Fruit fly (Drosophila melanogaster): ENCODE results near the gene CG15306.

CG15306 gene

dm6 chrX:10331718-10332117 lies at the start of gene CG15306:
Gene CG15306, minus strand, starts transcription at chrX:10331818.
- TF ChIP-seq EcR (GFP tag; optimal IDR thresholded peaks at IDR 0.05) (no peak), Dll (optimal IDR thresholded peaks at IDR 0.05) (no peak), usp (GFP tag; optimal IDR thresholded peaks at IDR 0.05) (no peak), pan (optimal IDR thresholded peaks at IDR 0.05) (no peak), psq (optimal IDR thresholded peaks at IDR 0.05) (no peak), CG8478 (optimal IDR thresholded peaks at IDR 0.05) (no peak)

dm6 chrX:10381252-10381651 lies 49.6 kb upstream of the CG15306 start, which contains the start of gene CG32681:
Gene CG32681, minus strand, starts transcription at chrX:10381352.
- TF ChIP-seq usp (GFP tag; optimal IDR thresholded peaks at IDR 0.05), result no peak
- TF ChIP-seq psq (optimal IDR thresholded peaks at IDR 0.05), result no peak
- no peak for TF ChIP-seq CG8478 (optimal IDR thresholded peaks at IDR 0.05)
- TF ChIP-seq EcR (GFP tag; optimal IDR thresholded peaks at IDR 0.05), result no peak
- no peak for TF ChIP-seq Dll (optimal IDR thresholded peaks at IDR 0.05)
- no peak for TF ChIP-seq pan (optimal IDR thresholded peaks at IDR 0.05)

dm6 chrX:10375216-10375615 lies 43.6 kb upstream of the CG15306 start, which contains the start of the genes CG32686 and CG2898:
Gene CG32686, minus strand, starts transcription at chrX:10375316.
Gene CG2898, plus strand, starts transcription at chrX:10375374.
- no peak for TF ChIP-seq pan (optimal IDR thresholded peaks at IDR 0.05)

DNA sequence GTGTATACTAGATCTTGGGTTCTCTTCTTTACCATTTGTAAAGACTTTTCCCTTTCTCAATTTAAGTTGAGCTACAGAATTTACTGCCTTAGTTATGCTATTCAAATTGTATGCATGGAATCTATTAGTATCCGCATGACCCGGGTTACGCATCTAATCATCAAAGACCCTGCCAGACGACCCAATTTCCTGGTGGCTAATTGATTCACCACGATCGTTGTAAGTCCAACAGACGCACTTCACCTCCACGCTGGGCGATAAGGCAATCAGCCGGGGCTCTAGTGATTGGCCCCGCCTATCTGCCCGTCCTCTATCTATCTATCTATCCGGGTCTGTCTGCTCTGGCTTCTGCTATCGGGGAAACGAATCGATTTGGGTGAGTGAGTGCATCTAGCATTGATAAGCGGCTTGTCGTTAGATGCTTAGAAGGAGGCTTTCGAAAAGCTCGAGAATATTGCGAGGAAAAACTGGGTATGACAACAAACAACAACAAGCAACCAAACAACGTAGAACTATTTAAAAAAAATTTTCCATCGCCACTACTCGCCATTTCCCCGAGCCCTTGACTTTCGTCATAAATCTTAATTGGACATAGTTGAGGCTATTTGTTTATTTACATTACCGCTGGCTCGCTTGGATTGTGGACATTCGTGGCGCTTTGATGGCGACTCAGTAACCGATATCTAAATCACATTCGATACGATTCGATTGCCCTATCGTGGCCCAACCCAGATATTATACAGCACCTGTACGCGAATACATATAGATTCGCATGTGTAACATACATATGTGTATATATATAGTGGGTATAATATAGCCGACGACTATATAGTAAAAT lies 38.8 kb upstream of the CG15306 start:
- TF ChIP-seq EcR (GFP tag; optimal IDR thresholded peaks at IDR 0.05) (no peak), CG8478 (optimal IDR thresholded peaks at IDR 0.05) (no peak), usp (GFP tag; optimal IDR thresholded peaks at IDR 0.05) (no peak), pan (optimal IDR thresholded peaks at IDR 0.05) (no peak), psq (optimal IDR thresholded peaks at IDR 0.05) (no peak), Dll (optimal IDR thresholded peaks at IDR 0.05) (no peak)

DNA sequence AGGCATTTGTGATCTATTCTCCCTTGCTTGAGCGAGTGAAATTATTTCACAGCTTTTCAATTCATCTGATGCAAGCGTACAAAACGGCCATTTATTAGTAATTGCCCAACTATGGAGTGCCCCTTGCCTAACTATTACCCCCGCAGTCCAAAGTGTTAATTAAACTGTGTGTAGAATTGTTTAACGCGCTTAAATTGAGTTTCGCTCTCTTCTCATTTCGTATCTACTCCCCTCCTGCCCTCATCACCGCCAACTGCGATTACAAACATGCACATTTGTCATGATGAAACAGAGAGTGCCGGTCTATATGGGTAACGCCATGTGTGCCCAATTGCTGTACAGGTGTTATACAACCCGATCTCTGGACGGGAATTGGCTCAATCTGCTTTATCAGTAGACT lies 38.1 kb upstream of the CG15306 start:
- TF ChIP-seq EcR (GFP tag; optimal IDR thresholded peaks at IDR 0.05) (no peak), Dll (optimal IDR thresholded peaks at IDR 0.05) (no peak), psq (optimal IDR thresholded peaks at IDR 0.05) (no peak), pan (optimal IDR thresholded peaks at IDR 0.05) (no peak), usp (GFP tag; optimal IDR thresholded peaks at IDR 0.05) (no peak), CG8478 (optimal IDR thresholded peaks at IDR 0.05) (no peak)

DNA sequence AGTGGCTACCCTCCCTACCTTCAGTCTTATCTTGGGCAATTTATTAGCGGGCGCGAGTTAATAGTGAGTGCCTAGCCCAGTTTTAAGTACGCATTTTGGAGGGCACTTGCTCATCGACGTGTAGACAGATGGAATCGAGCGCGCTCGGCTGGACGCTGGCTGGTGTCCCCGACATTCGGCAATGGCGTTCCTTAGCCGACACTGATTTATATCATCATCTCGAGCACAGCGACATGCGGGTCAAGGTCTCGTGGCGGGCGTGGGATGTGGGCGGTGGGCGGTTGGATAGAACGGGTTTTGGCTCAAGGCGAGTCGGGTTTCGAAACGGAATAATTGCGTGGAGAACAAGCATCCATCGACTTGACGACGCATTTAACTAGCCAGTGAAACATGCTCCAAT lies 37.7 kb upstream of the CG15306 start:
- TF ChIP-seq EcR (GFP tag; optimal IDR thresholded peaks at IDR 0.05), result no peak
- no peak for TF ChIP-seq usp (GFP tag; optimal IDR thresholded peaks at IDR 0.05)
- TF ChIP-seq CG8478 (optimal IDR thresholded peaks at IDR 0.05), result no peak
- no peak for TF ChIP-seq psq (optimal IDR thresholded peaks at IDR 0.05)
- TF ChIP-seq pan (optimal IDR thresholded peaks at IDR 0.05), result no peak
- TF ChIP-seq Dll (optimal IDR thresholded peaks at IDR 0.05), result no peak

- TF ChIP-seq CG8478 (optimal IDR thresholded peaks at IDR 0.05) (no peak), psq (optimal IDR thresholded peaks at IDR 0.05) (no peak), Dll (optimal IDR thresholded peaks at IDR 0.05) (no peak), EcR (GFP tag; optimal IDR thresholded peaks at IDR 0.05) (no peak), pan (optimal IDR thresholded peaks at IDR 0.05) (no peak), usp (GFP tag; optimal IDR thresholded peaks at IDR 0.05) (no peak)
These were observed 36.2 kb upstream of the CG15306 start, which contains the start of gene CG17841 for dm6 chrX:10367801-10368203. Gene CG17841, plus strand, starts transcription at chrX:10368052.

DNA sequence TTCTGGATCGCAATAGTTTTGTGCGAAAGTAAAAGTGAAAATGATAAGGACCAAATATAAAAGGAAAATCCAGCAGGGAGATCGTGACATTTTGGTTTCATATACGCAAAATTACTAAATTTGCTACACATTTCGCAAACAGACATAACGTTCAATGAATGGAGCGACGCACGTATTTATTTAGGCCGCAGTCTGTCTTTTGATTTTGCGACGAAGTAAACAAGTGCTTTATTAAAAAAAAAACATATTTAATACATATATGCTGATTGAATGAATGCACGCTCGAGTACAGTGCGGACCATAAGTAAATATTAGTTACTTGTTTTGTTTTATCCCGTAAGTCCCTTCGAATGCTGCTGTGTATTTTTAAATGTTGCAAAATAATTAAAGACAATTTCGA lies 35.8 kb upstream of the CG15306 start, which contains the start of gene CG32679:
Gene CG32679 (minus strand): TSS at position 101 of the 400 bp plus-strand sequence.
- TF ChIP-seq CG8478 (optimal IDR thresholded peaks at IDR 0.05) (no peak), EcR (GFP tag; optimal IDR thresholded peaks at IDR 0.05) (no peak), Dll (optimal IDR thresholded peaks at IDR 0.05) (no peak), pan (optimal IDR thresholded peaks at IDR 0.05) (no peak), psq (optimal IDR thresholded peaks at IDR 0.05) (no peak), usp (GFP tag; optimal IDR thresholded peaks at IDR 0.05) (no peak)

- TF ChIP-seq psq (optimal IDR thresholded peaks at IDR 0.05) (no peak), usp (GFP tag; optimal IDR thresholded peaks at IDR 0.05) (no peak), CG8478 (optimal IDR thresholded peaks at IDR 0.05) (no peak), Dll (optimal IDR thresholded peaks at IDR 0.05) (no peak), EcR (GFP tag; optimal IDR thresholded peaks at IDR 0.05) (no peak), pan (optimal IDR thresholded peaks at IDR 0.05) (no peak)
These were observed 34.3 kb upstream of the CG15306 start for dm6 chrX:10365748-10366415.

DNA sequence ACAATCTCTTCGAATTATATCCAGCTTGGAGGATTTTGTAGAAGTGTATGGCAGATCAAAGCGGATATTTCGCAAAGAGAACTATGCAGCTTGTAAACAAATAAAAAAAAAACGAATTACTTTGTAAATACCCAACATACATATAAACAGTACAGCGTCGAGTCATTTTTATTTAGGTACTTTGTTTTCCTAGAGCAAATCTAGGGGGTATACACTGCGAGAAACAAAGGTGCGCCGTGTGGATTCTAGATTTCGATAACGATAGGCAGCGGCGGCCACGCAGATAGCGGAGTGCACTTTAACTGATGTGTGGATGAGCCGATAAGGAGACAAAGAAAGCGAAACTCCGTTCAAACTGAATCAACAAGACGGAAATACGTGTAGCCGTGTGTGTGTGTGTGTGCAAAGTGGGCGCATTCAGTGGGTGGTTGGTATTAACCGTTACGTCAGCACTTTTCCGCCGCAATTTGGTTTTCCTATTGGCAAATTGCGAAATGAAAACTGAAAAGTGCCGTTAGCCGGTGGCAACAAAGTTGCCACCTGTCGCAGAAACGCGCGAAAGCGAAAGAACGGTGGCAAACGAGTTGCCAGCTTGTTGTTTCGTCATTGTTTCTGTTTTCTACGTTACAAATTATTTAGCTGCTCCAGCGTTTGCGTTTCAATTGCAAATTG lies 33.1 kb upstream of the CG15306 start:
- TF ChIP-seq Dll (optimal IDR thresholded peaks at IDR 0.05), result no peak

DNA sequence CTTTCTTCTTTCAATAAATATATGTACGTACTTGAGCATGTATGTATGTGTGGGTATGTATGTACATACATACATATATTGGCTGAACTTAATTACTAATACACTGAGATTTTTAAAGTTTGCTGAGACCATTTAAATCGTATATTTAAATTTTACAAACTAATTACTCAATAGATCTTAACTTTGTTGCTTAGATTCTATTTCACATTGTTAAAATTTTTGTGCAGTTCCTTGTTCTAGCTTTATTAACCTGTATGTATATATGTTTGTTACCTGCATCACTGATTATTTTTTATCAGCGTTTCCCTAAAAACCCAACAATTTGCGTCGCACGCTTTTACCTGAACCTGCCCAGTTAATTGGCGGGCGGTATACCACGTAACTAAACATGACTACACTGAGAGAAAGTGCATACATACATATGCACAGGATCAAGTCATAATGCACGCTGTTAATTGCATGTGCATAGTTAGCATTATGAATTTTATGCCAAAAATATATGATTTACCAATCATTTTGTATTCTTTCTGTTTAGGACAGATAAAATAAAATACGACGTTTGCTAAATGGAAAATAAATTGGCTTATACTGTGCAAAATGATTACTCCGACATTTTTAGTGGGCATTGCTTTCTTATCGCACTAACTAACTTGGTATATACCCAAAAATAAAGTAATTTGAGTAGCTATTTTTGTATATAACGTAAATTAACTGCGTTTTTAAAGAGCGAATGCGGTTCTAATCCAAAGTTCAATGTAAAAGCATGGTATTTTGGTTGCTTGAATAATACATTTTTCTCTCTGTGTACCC lies 31.1 kb upstream of the CG15306 start:
- no peak for TF ChIP-seq psq (optimal IDR thresholded peaks at IDR 0.05)
